Fruit fly (Drosophila melanogaster) whole organism, embryonic: ENCODE data around the gene toe.

ENCODE experiments used
- ATbp ChIP-seq: fragments of 200-800 bp; sonication (Bioruptor generic); optimal IDR thresholded peaks from 2 replicates; lab custom pipeline; 2017; ENCODE audit warnings: missing biosample characterization, mild to moderate bottlenecking, missing genetic modification characterization, missing genetic modification reagents
- B-H1 ChIP-seq: fragments of 200-800 bp; sonication (Bioruptor generic); IDR thresholded peaks from 3 replicates; pipeline ENCODE4 v1.3.6; 2022; ENCODE audit warnings: missing biosample characterization, missing genetic modification characterization
- B-H2 ChIP-seq: fragments of 200-800 bp; sonication (Bioruptor generic); optimal IDR thresholded peaks from 2 replicates; lab custom pipeline; 2018; ENCODE audit warnings: missing biosample characterization, mild to moderate bottlenecking, missing genetic modification characterization
- C15 ChIP-seq: fragments of 200-800 bp; sonication (Bioruptor generic); IDR thresholded peaks from 3 replicates; pipeline ENCODE4 v1.3.6; 2022; ENCODE audit warnings: missing biosample characterization, missing genetic modification characterization
- CG10267 ChIP-seq: fragments of 200-800 bp; sonication (Bioruptor generic); optimal IDR thresholded peaks from 2 replicates; lab custom pipeline; 2018; ENCODE audit warnings: missing biosample characterization, mild to moderate bottlenecking, missing genetic modification characterization, moderate library complexity
- CG10366 ChIP-seq: fragments of 200-800 bp; sonication (Bioruptor generic); IDR thresholded peaks from 2 replicates; pipeline ENCODE4 v1.3.6; 2022; ENCODE audit warnings: missing biosample characterization, missing genetic modification characterization
- CG10543 ChIP-seq: fragments of 200-800 bp; sonication (Bioruptor generic); optimal IDR thresholded peaks from 3 replicates; lab custom pipeline; 2017; ENCODE audit warnings: missing biosample characterization, mild to moderate bottlenecking, missing genetic modification characterization, moderate library complexity
- CG10959 ChIP-seq: fragments of 200-800 bp; sonication (Bioruptor generic); IDR thresholded peaks from 2 replicates; pipeline ENCODE4 v1.3.6; 2022; ENCODE audit warnings: missing biosample characterization, missing genetic modification characterization
- CG12219 ChIP-seq: fragments of 200-800 bp; sonication (Bioruptor generic); optimal IDR thresholded peaks from 3 replicates; lab custom pipeline; 2018; ENCODE audit warnings: missing biosample characterization, mild to moderate bottlenecking, missing genetic modification characterization
- CG12236 ChIP-seq: fragments of 200-800 bp; sonication (Bioruptor generic); optimal IDR thresholded peaks from 2 replicates; lab custom pipeline; 2016; ENCODE audit warnings: missing biosample characterization, missing genetic modification characterization
- CG15269 ChIP-seq: fragments of 200-800 bp; sonication (Bioruptor generic); optimal IDR thresholded peaks from 2 replicates; lab custom pipeline; 2018; ENCODE audit warnings: missing biosample characterization, mild to moderate bottlenecking, missing genetic modification characterization, moderate library complexity
- CG1832 ChIP-seq: fragments of 200-800 bp; sonication (Bioruptor generic); optimal IDR thresholded peaks from 2 replicates; lab custom pipeline; 2017; ENCODE audit warnings: missing biosample characterization, mild to moderate bottlenecking, missing genetic modification characterization, inconsistent platforms
- CG2199 ChIP-seq: fragments of 200-800 bp; sonication (Bioruptor generic); IDR thresholded peaks from 3 replicates; pipeline ENCODE4 v1.3.6; 2022; ENCODE audit warnings: missing biosample characterization, missing genetic modification characterization
- CG3065 ChIP-seq: fragments of 200-800 bp; sonication (Bioruptor generic); optimal IDR thresholded peaks from 2 replicates; lab custom pipeline; 2016; ENCODE audit warnings: missing biosample characterization, missing genetic modification characterization
- CG3847 ChIP-seq: fragments of 200-800 bp; sonication (Bioruptor generic); IDR thresholded peaks from 2 replicates; pipeline ENCODE4 v1.3.6; 2022; ENCODE audit warnings: missing biosample characterization, missing genetic modification characterization
- CG3995 ChIP-seq: fragments of 200-800 bp; sonication (Bioruptor generic); optimal IDR thresholded peaks from 3 replicates; lab custom pipeline; 2016; ENCODE audit warnings: missing biosample characterization, missing genetic modification characterization
- CG4328 ChIP-seq: fragments of 200-800 bp; sonication (Bioruptor generic); optimal IDR thresholded peaks from 3 replicates; lab custom pipeline; 2017; ENCODE audit warnings: missing biosample characterization, missing genetic modification reagents, missing genetic modification characterization
- CG5953 ChIP-seq: fragments of 200-800 bp; sonication (Bioruptor generic); IDR thresholded peaks from 2 replicates; pipeline ENCODE4 v1.3.6; 2022; ENCODE audit warnings: missing biosample characterization, missing genetic modification characterization
- CG6765 ChIP-seq: fragments of 200-800 bp; sonication (Bioruptor generic); optimal IDR thresholded peaks from 3 replicates; lab custom pipeline; 2017; ENCODE audit warnings: missing biosample characterization, mild to moderate bottlenecking, missing genetic modification characterization
- CG7357 ChIP-seq: fragments of 200-800 bp; sonication (Bioruptor generic); IDR thresholded peaks from 3 replicates; pipeline ENCODE4 v1.3.6; 2022; ENCODE audit warnings: missing biosample characterization, missing genetic modification characterization
- CG8478 ChIP-seq: fragments of >200 bp; optimal IDR thresholded peaks from 2 replicates; lab custom pipeline; 2018
- CG8924 ChIP-seq: fragments of 200-800 bp; optimal IDR thresholded peaks from 3 replicates; lab custom pipeline; 2019; ENCODE audit warnings: missing biosample characterization, mild to moderate bottlenecking, missing genetic modification characterization, moderate library complexity
- CkIIα-i1 ChIP-seq: fragments of 200-800 bp; sonication (Bioruptor generic); IDR thresholded peaks from 2 replicates; pipeline ENCODE4 v1.3.6; 2022; ENCODE audit warnings: missing biosample characterization, missing genetic modification characterization
- Dek ChIP-seq: fragments of 200-800 bp; sonication (Bioruptor generic); optimal IDR thresholded peaks from 3 replicates; lab custom pipeline; 2019; ENCODE audit warnings: missing biosample characterization, mild to moderate bottlenecking, missing genetic modification characterization, moderate library complexity
- Dip3 ChIP-seq: fragments of 200-800 bp; sonication (Bioruptor generic); optimal IDR thresholded peaks from 3 replicates; lab custom pipeline; 2016; ENCODE audit warnings: missing biosample characterization, missing genetic modification characterization
- Dp ChIP-seq: fragments of 200-800 bp; sonication (Bioruptor generic); optimal IDR thresholded peaks from 2 replicates; lab custom pipeline; 2018; ENCODE audit warnings: missing biosample characterization, mild to moderate bottlenecking, missing genetic modification characterization, moderate library complexity
- Fer1 ChIP-seq: fragments of 200-800 bp; sonication (Bioruptor generic); optimal IDR thresholded peaks from 2 replicates; lab custom pipeline; 2017; ENCODE audit warnings: missing biosample characterization, mild to moderate bottlenecking, missing genetic modification characterization
- Lpt ChIP-seq: fragments of >200 bp; optimal IDR thresholded peaks from 2 replicates; lab custom pipeline; 2018; ENCODE audit warnings: missing biosample characterization, missing genetic modification characterization
- NFAT ChIP-seq: fragments of 200-800 bp; sonication (Bioruptor generic); IDR thresholded peaks from 2 replicates; pipeline ENCODE4 v1.3.6; 2022; ENCODE audit warnings: missing biosample characterization, missing genetic modification characterization
- Nf-YB ChIP-seq: fragments of 200-800 bp; sonication (Bioruptor generic); optimal IDR thresholded peaks from 3 replicates; lab custom pipeline; 2019; ENCODE audit warnings: missing biosample characterization, mild to moderate bottlenecking, missing genetic modification characterization, moderate library complexity
- Oli ChIP-seq: fragments of 200-800 bp; sonication (Bioruptor generic); optimal IDR thresholded peaks from 2 replicates; lab custom pipeline; 2018; ENCODE audit warnings: missing biosample characterization, mild to moderate bottlenecking, missing genetic modification characterization, moderate library complexity
- Sin3A ChIP-seq: fragments of >200 bp; optimal IDR thresholded peaks from 2 replicates; lab custom pipeline; 2018
- bsh ChIP-seq, 2 experiments: fragments of 200-800 bp; sonication (Bioruptor generic); optimal IDR thresholded peaks; 2 replicates each; lab custom pipeline; 2017 to 2018; ENCODE audit warnings: mild to moderate bottlenecking in 2 of 2, missing biosample characterization in 2 of 2, missing genetic modification characterization in 2 of 2, moderate library complexity in 1 of 2
- crc ChIP-seq: fragments of 200-800 bp; sonication (Bioruptor generic); optimal IDR thresholded peaks from 2 replicates; lab custom pipeline; 2016; ENCODE audit warnings: missing biosample characterization, missing genetic modification characterization
- gem ChIP-seq: fragments of 200-800 bp; sonication (Bioruptor generic); optimal IDR thresholded peaks from 2 replicates; lab custom pipeline; 2019; ENCODE audit warnings: missing biosample characterization, mild to moderate bottlenecking, missing genetic modification characterization, moderate library complexity
- hkb ChIP-seq, 2 experiments: fragments of 200-800 bp in 1 of 2; fragments of >200 bp in 1 of 2; sonication (Bioruptor generic) in 1 of 2; IDR thresholded peaks in 1 of 2; optimal IDR thresholded peaks in 1 of 2; 2 replicates each; pipeline versions ENCODE4 v1.3.6 to Lab custom; 2017 to 2022; ENCODE audit warnings: missing biosample characterization in 1 of 2, missing genetic modification characterization in 1 of 2
- hth ChIP-seq: fragments of >200 bp; optimal IDR thresholded peaks from 2 replicates; lab custom pipeline; 2017; ENCODE audit warnings: inconsistent platforms
- jigr1 ChIP-seq: fragments of 200-800 bp; sonication (Bioruptor generic); IDR thresholded peaks from 3 replicates; pipeline ENCODE4 v1.3.6; 2022; ENCODE audit warnings: missing biosample characterization, missing genetic modification characterization
- jing ChIP-seq: fragments of 200-800 bp; sonication (Bioruptor generic); optimal IDR thresholded peaks from 2 replicates; lab custom pipeline; 2018; ENCODE audit warnings: missing biosample characterization, mild to moderate bottlenecking, missing genetic modification characterization
- klu ChIP-seq: fragments of 200-800 bp; sonication (Bioruptor generic); IDR thresholded peaks from 2 replicates; pipeline ENCODE4 v1.3.6; 2022; ENCODE audit warnings: missing biosample characterization, missing genetic modification characterization
- kni ChIP-seq: fragments of 200-800 bp; sonication (Bioruptor generic); optimal IDR thresholded peaks from 3 replicates; lab custom pipeline; 2017; ENCODE audit warnings: mild to moderate bottlenecking, missing biosample characterization, missing genetic modification reagents, missing genetic modification characterization
- knrl ChIP-seq: fragments of 200-800 bp; sonication (Bioruptor generic); IDR thresholded peaks from 3 replicates; pipeline ENCODE4 v1.3.6; 2022; ENCODE audit warnings: missing biosample characterization, missing genetic modification characterization; ENCODE audit not compliant: partially characterized antibody
- mirr ChIP-seq: fragments of 200-800 bp; sonication (Bioruptor generic); optimal IDR thresholded peaks from 3 replicates; lab custom pipeline; 2018; ENCODE audit warnings: missing biosample characterization, mild to moderate bottlenecking, missing genetic modification characterization
- oc ChIP-seq: fragments of 200-800 bp; sonication (Bioruptor generic); optimal IDR thresholded peaks from 2 replicates; lab custom pipeline; 2018; ENCODE audit warnings: missing biosample characterization, mild to moderate bottlenecking, missing genetic modification characterization, moderate library complexity
- onecut ChIP-seq: fragments of 200-800 bp; sonication (Bioruptor generic); IDR thresholded peaks from 2 replicates; pipeline ENCODE4 v1.3.6; 2022; ENCODE audit warnings: missing biosample characterization, missing genetic modification characterization
- pb ChIP-seq: fragments of 200-800 bp; sonication (Bioruptor generic); optimal IDR thresholded peaks from 3 replicates; lab custom pipeline; 2016; ENCODE audit warnings: missing biosample characterization, missing genetic modification characterization
- rib ChIP-seq: fragments of 200-800 bp; sonication (Bioruptor generic); IDR thresholded peaks from 2 replicates; pipeline ENCODE4 v1.3.6; 2022; ENCODE audit warnings: missing biosample characterization, missing genetic modification characterization
- slou ChIP-seq: fragments of 200-800 bp; sonication (Bioruptor generic); optimal IDR thresholded peaks from 3 replicates; lab custom pipeline; 2016; ENCODE audit warnings: missing biosample characterization, missing genetic modification characterization
- so ChIP-seq: fragments of 200-800 bp; sonication (Bioruptor generic); IDR thresholded peaks from 3 replicates; pipeline ENCODE4 v1.3.6; 2022; ENCODE audit warnings: missing biosample characterization, missing genetic modification characterization
- ssp ChIP-seq: fragments of 200-800 bp; sonication (Bioruptor generic); IDR thresholded peaks from 2 replicates; pipeline ENCODE4 v1.3.6; 2022; ENCODE audit warnings: missing biosample characterization, missing genetic modification characterization
- tio ChIP-seq: fragments of 200-800 bp; sonication (Bioruptor generic); optimal IDR thresholded peaks from 2 replicates; lab custom pipeline; 2017; ENCODE audit warnings: missing biosample characterization, missing genetic modification characterization, inconsistent platforms

toe gene

dm6 chr3L:12406999-12407632 lies 25.4 kb downstream of the toe start (continued):
- TF ChIP-seq Dip3 (GFP tag; lab: Kevin White, UChicago), result peak; percentile 83
- peak; percentile 90 for TF ChIP-seq NFAT (GFP tag; lab: Robert Waterston, UW)
- TF ChIP-seq kni, result peak; percentile 61
- TF ChIP-seq CG10959 (GFP tag; lab: Robert Waterston, UW), result peak; percentile 53; the same call in 1 of the 2 replicates
- peak; percentile 94 for TF ChIP-seq CkIIα-i1 (GFP tag; lab: Robert Waterston, UW)
- TF ChIP-seq ATbp (GFP tag; lab: Kevin White, UChicago), result peak; percentile 98
- peak; percentile 88 for TF ChIP-seq slou (GFP tag; lab: Kevin White, UChicago)
- no peak for TF ChIP-seq Oli (tag; lab: Kevin White, UChicago)
- TF ChIP-seq onecut (GFP tag; lab: Robert Waterston, UW), result peak; percentile 90
- peak; percentile 77; the same call in 1 of the 3 replicates for TF ChIP-seq C15 (GFP tag; lab: Robert Waterston, UW)
- TF ChIP-seq CG8924 (tag; lab: Kevin White, UChicago), result peak; percentile 72
- TF ChIP-seq knrl (GFP tag; lab: Robert Waterston, UW), result no peak
- TF ChIP-seq jing (GFP tag; lab: Kevin White, UChicago), result no peak
- peak; percentile 83; the same call in 2 of the 3 replicates for TF ChIP-seq B-H1 (GFP tag; lab: Robert Waterston, UW)
- TF ChIP-seq Sin3A (lab: Kevin White, UChicago), result no peak
- TF ChIP-seq gem (tag; lab: Kevin White, UChicago), result peak; percentile 79
- TF ChIP-seq Lpt (GFP tag; lab: Kevin White, UChicago), result no peak
- TF ChIP-seq jigr1 (GFP tag; lab: Robert Waterston, UW), result no peak
- TF ChIP-seq CG4328, result peak; percentile 93
- no peak for TF ChIP-seq CG1832 (GFP tag; lab: Kevin White, UChicago)
- TF ChIP-seq hkb (optimal IDR thresholded peaks at IDR 0.05; lab: Kevin White, UChicago), result no peak
- TF ChIP-seq hkb (GFP tag; IDR thresholded peaks at IDR 0.05; lab: Robert Waterston, UW), result peak; percentile 98
- TF ChIP-seq CG12219 (GFP tag; lab: Kevin White, UChicago), result peak; percentile 77
- peak; percentile 53 for TF ChIP-seq CG3995 (GFP tag; lab: Kevin White, UChicago)
- peak; percentile 93 for TF ChIP-seq CG5953 (GFP tag; lab: Robert Waterston, UW)
- peak; percentile 86 for TF ChIP-seq Dek (tag; lab: Kevin White, UChicago)
- peak; percentile 12 for TF ChIP-seq Dp (GFP tag; lab: Kevin White, UChicago)
- peak; percentile 78 for TF ChIP-seq CG3065 (GFP tag; lab: Kevin White, UChicago)
- TF ChIP-seq hth (lab: Kevin White, UChicago), result no peak
- TF ChIP-seq CG10543, result peak; percentile 99
- TF ChIP-seq so (GFP tag; lab: Robert Waterston, UW), result peak; percentile 98
- TF ChIP-seq mirr (GFP tag; lab: Kevin White, UChicago), result peak; percentile 98
- TF ChIP-seq rib, result peak; percentile 98
- TF ChIP-seq CG10366, result peak; percentile 86
- TF ChIP-seq CG10267 (tag; lab: Kevin White, UChicago), result no peak
- peak; percentile 79 for TF ChIP-seq tio
- peak; percentile 28 to 77 for TF ChIP-seq bsh (GFP tag; optimal IDR thresholded peaks at IDR 0.05; lab: Kevin White, UChicago)
- peak; percentile 90 for TF ChIP-seq CG12236 (GFP tag; lab: Kevin White, UChicago)
- peak; percentile 48; the same call in 1 of the 2 replicates for TF ChIP-seq ssp (GFP tag; lab: Robert Waterston, UW)
- peak; percentile 62; the same call in 1 of the 3 replicates for TF ChIP-seq CG7357 (GFP tag; lab: Robert Waterston, UW)
- peak; percentile 96 for TF ChIP-seq pb (GFP tag; lab: Kevin White, UChicago)
- peak; percentile 96 for TF ChIP-seq B-H2 (GFP tag; lab: Kevin White, UChicago)
- peak; percentile 62 for TF ChIP-seq klu
- peak; percentile 96 for TF ChIP-seq Fer1 (GFP tag; lab: Kevin White, UChicago)
- peak; percentile 81 for TF ChIP-seq crc (GFP tag; lab: Kevin White, UChicago)
- TF ChIP-seq oc (tag; lab: Kevin White, UChicago), result peak; percentile 91
- TF ChIP-seq CG6765 (GFP tag; lab: Kevin White, UChicago), result peak; percentile 93
- peak; percentile 44 for TF ChIP-seq Nf-YB (GFP tag; lab: Kevin White, UChicago)
- peak; percentile 88 for TF ChIP-seq CG2199 (GFP tag; lab: Robert Waterston, UW)
- peak; percentile 73 for TF ChIP-seq CG3847 (GFP tag; lab: Robert Waterston, UW)
- TF ChIP-seq CG15269 (tag; lab: Kevin White, UChicago), result peak; percentile 92
- no peak for TF ChIP-seq CG8478 (lab: Kevin White, UChicago)
